Worm (Caenorhabditis elegans) whole organism, L4/young adult: Measurements from ENCODE around the gene C30G12.1.

Experiments used
- dao-5 ChIP-seq: sonication (generic microtip); optimal IDR thresholded peaks from 2 replicates; lab custom pipeline; 2016; ENCODE audit warnings: missing genotype, missing genetic modification characterization, moderate library complexity, missing compliant biosample characterization
- him-1 ChIP-seq: sonication (generic microtip); optimal IDR thresholded peaks from 2 replicates; lab custom pipeline; 2016; ENCODE audit warnings: missing genotype, missing genetic modification reagents, missing genetic modification characterization, missing compliant biosample characterization

ce11 chrII:7289923-7290476, 9.1 kb upstream of the C30G12.1 start, which contains the start of gene C30G12.2:
- no peak for TF ChIP-seq him-1
- TF ChIP-seq dao-5 = no peak
